Worm (Caenorhabditis elegans) whole organism, dauer: ENCODE data around the gene tcer-1.

Experiments used
- unc-62 ChIP-seq: sonication (generic microtip); optimal IDR thresholded peaks from 2 replicates; lab custom pipeline; 2017; ENCODE audit warnings: missing biosample characterization, missing genetic modification reagents, missing genetic modification characterization

Gene tcer-1

DNA sequence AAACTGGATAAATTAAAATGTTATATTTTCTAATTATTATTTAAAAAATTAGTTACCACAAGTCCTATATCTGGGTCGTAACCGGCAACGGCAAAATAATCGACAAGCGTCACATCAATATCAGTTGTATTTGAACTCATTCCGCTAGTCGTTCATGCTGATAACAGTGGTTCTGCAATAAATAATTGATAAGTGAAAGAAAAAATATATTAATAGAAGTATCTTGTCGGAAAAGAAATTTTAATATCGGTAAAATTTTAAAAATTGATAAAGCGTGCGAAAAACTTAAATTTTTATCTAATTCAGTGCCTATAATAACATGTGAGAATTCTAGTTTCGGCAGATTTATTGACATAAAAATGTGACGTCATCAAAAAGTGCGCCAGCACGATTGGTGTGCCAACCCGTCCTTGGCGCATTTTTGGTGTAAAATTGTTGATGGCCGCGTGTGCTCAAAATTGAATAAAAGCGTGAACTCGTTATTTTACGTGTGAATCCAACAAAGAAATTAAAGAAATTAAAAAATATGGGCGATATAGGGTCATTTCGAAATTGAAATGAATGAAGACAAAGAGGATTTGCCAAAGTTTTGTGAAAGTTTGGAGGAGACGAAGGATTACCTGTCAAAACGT is 27.4 kb downstream of the tcer-1 start, which contains the start of the genes lst-6 and lst-5:
Gene lst-6, minus strand, starts transcription at position 140 of the 632 bp plus-strand sequence.
Gene lst-5, plus strand, starts transcription at position 544 of the 632 bp plus-strand sequence.
- no peak for TF ChIP-seq unc-62 (GFP tag; lab: Kevin White, UChicago)

DNA sequence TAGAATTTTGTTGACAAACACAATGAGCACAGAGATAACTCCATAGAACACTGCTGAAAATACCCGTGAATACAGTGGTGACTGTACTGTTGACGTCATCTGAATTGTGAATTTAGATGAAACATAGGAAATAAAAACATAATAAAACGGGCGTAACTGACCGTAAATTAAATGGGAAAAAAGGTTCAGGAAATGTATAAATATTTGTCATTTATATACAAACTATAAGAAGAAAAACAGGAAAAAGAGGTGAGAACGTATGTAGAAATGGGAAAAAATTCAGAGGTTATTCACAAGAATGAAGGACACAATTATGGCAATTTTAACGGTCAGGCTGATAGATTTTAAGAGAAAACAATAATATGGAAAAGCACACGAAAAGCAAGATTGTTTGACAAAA is 37.3 kb downstream of the tcer-1 start, which contains the start of gene sqv-7:
Gene sqv-7, minus strand, starts transcription at position 101 of the 400 bp plus-strand sequence.
- TF ChIP-seq unc-62 (GFP tag; lab: Kevin White, UChicago) = no peak

DNA sequence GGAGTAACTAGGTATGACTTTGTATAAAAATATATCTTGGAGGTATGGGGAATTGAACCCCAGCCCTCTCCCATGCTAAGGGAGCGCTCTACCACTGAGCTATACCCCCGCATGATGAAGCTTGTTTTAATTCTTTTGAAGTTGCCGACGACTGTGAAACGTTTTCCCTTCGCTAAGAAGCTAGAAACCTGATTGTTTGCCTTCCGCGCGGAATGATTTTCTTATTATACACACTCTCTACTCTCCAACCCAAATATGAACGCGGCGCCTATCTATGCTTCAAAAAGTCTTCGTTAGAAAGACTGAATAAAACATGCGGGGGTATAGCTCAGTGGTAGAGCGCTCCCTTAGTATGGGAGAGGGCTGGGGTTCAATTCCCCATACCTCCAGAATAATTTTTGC is 46.9 kb downstream of the tcer-1 start:
- TF ChIP-seq unc-62 (GFP tag; lab: Kevin White, UChicago) = no peak
